Worm (Caenorhabditis elegans) whole organism, L2 larva: ENCODE data around the gene Y62E10A.24.

ENCODE experiments used
- C34F6.9 ChIP-seq: fragments of 150-350 bp; optimal IDR thresholded peaks from 2 replicates; lab custom pipeline; 2014; ENCODE audit warnings: missing biosample characterization, missing genetic modification characterization
- F13H6.1 ChIP-seq: sonication (generic microtip); optimal IDR thresholded peaks from 2 replicates; lab custom pipeline; 2016; ENCODE audit warnings: missing genetic modification characterization, missing compliant biosample characterization
- alr-1 ChIP-seq: fragments of 150-350 bp; optimal IDR thresholded peaks from 2 replicates; lab custom pipeline; 2014; ENCODE audit warnings: missing biosample characterization, missing genetic modification characterization
- blmp-1 ChIP-seq: sonication (generic microtip); optimal IDR thresholded peaks from 2 replicates; lab custom pipeline; 2017; ENCODE audit warnings: missing genetic modification characterization, mild to moderate bottlenecking, missing compliant biosample characterization, antibody characterized with exemption, moderate library complexity; ENCODE audit not compliant: insufficient read depth
- ceh-82 ChIP-seq: fragments of 150-350 bp; optimal IDR thresholded peaks from 2 replicates; lab custom pipeline; 2014; ENCODE audit warnings: missing biosample characterization, missing genetic modification characterization
- elt-3 ChIP-seq: sonication (generic microtip); optimal IDR thresholded peaks from 2 replicates; lab custom pipeline; 2017; ENCODE audit warnings: missing biosample characterization, missing genetic modification characterization
- fos-1 ChIP-seq: fragments of 150-350 bp; optimal IDR thresholded peaks from 2 replicates; lab custom pipeline; 2014; ENCODE audit warnings: missing biosample characterization, missing genetic modification characterization
- gmeb-1 ChIP-seq: fragments of 150-350 bp; optimal IDR thresholded peaks from 2 replicates; lab custom pipeline; 2014; ENCODE audit warnings: missing biosample characterization, missing genetic modification characterization
- lin-13 ChIP-seq: fragments of 150-350 bp; optimal IDR thresholded peaks from 2 replicates; lab custom pipeline; 2014; ENCODE audit warnings: missing biosample characterization, missing genetic modification reagents, missing genetic modification characterization
- lin-39 ChIP-seq: fragments of 150-350 bp; optimal IDR thresholded peaks from 2 replicates; lab custom pipeline; 2014; ENCODE audit warnings: missing biosample characterization, missing genetic modification reagents, missing genetic modification characterization
- nhr-10 ChIP-seq: sonication (generic microtip); optimal IDR thresholded peaks from 2 replicates; lab custom pipeline; 2017; ENCODE audit warnings: missing biosample characterization, missing genetic modification characterization
- nhr-129 ChIP-seq: fragments of 150-350 bp; optimal IDR thresholded peaks from 2 replicates; lab custom pipeline; 2014; ENCODE audit warnings: missing biosample characterization, missing genetic modification characterization
- nhr-21 ChIP-seq: fragments of 150-350 bp; optimal IDR thresholded peaks from 2 replicates; lab custom pipeline; 2014; ENCODE audit warnings: missing biosample characterization, missing genetic modification characterization
- nhr-23 ChIP-seq: fragments of 150-350 bp; optimal IDR thresholded peaks from 2 replicates; lab custom pipeline; 2014; ENCODE audit warnings: missing biosample characterization, missing genetic modification reagents, missing genetic modification characterization
- nhr-25 ChIP-seq: fragments of 150-350 bp; sonication (generic microtip); optimal IDR thresholded peaks from 3 replicates; lab custom pipeline; 2014; ENCODE audit warnings: missing biosample characterization, missing genetic modification characterization
- nhr-6 ChIP-seq: fragments of 150-350 bp; optimal IDR thresholded peaks from 2 replicates; lab custom pipeline; 2014; ENCODE audit warnings: missing biosample characterization, missing genetic modification characterization
- sem-4 ChIP-seq: fragments of 150-350 bp; optimal IDR thresholded peaks from 2 replicates; lab custom pipeline; 2014; ENCODE audit warnings: missing biosample characterization, missing genetic modification reagents, missing genetic modification characterization
- sma-3 ChIP-seq: sonication (generic microtip); optimal IDR thresholded peaks from 2 replicates; lab custom pipeline; 2016; ENCODE audit warnings: missing genetic modification reagents, missing genetic modification characterization, missing compliant biosample characterization
- snpc-4 ChIP-seq: fragments of 150-350 bp; optimal IDR thresholded peaks from 2 replicates; lab custom pipeline; 2014; ENCODE audit warnings: missing biosample characterization, missing genetic modification characterization
- unc-55 ChIP-seq: fragments of 150-350 bp; sonication (generic microtip); optimal IDR thresholded peaks from 3 replicates; lab custom pipeline; 2014; ENCODE audit warnings: missing biosample characterization, missing genetic modification reagents, missing genetic modification characterization
- zag-1 ChIP-seq: fragments of 150-350 bp; optimal IDR thresholded peaks from 2 replicates; lab custom pipeline; 2014; ENCODE audit warnings: missing biosample characterization, missing genetic modification characterization
- ztf-1 ChIP-seq: fragments of 200-800 bp; sonication (Bioruptor generic); conservative IDR thresholded peaks from 2 replicates; pipeline ENCODE4 v1.3.6; 2022; ENCODE audit warnings: missing genetic modification characterization, missing compliant biosample characterization

Y62E10A.24 gene

ce11 chrIV:13398728-13399127 lies 28.2 kb downstream of the Y62E10A.24 start, which contains the start of gene Y62E10A.13:
TSS of gene Y62E10A.13 (minus strand) at chrIV:13399053.
- TF ChIP-seq nhr-21 (tag; lab: Kevin White, UChicago): no peak
- TF ChIP-seq nhr-129 (tag; lab: Kevin White, UChicago): peak; percentile 40
- TF ChIP-seq, all 48 proteins: peak for 1

ce11 chrIV:13400456-13401364 lies 30.2 kb downstream of the Y62E10A.24 start, which contains the start of the genes memi-2 and cyp-31A5:
TSS of gene memi-2 (minus strand) at chrIV:13400506.
TSS of gene cyp-31A5 (plus strand) at chrIV:13401289.
- TF ChIP-seq unc-55 (GFP tag; lab: Kevin White, UChicago) (no peak), alr-1 (tag; lab: Kevin White, UChicago) (no peak)

- TF ChIP-seq sem-4: no peak
- no peak for TF ChIP-seq unc-55 (GFP tag; lab: Kevin White, UChicago)
- TF ChIP-seq blmp-1: peak; percentile 32
- TF ChIP-seq nhr-10 (tag; lab: Kevin White, UChicago): no peak
These were observed 37.5 kb downstream of the Y62E10A.24 start, which contains the start of gene Y62E10A.19 for ce11 chrIV:13408018-13408417. TSS of gene Y62E10A.19 (minus strand) at chrIV:13408306.

ce11 chrIV:13412845-13413383 lies 42.4 kb downstream of the Y62E10A.24 start, which contains the start of gene gcl-1:
TSS of gene gcl-1 (minus strand) at chrIV:13412895.
- no peak for TF ChIP-seq zag-1 (tag; lab: Kevin White, UChicago)
- peak; percentile 53 for TF ChIP-seq C34F6.9 (tag; lab: Kevin White, UChicago)
- TF ChIP-seq ceh-82 (tag; lab: Kevin White, UChicago): no peak
- no peak for TF ChIP-seq nhr-23 (tag; lab: Kevin White, UChicago)
- TF ChIP-seq nhr-25: no peak
- no peak for TF ChIP-seq snpc-4 (tag; lab: Kevin White, UChicago)
- no peak for TF ChIP-seq lin-13 (GFP tag; lab: Kevin White, UChicago)
- no peak for TF ChIP-seq lin-39 (tag; lab: Kevin White, UChicago)
- TF ChIP-seq nhr-6: no peak
- no peak for TF ChIP-seq alr-1 (tag; lab: Kevin White, UChicago)
- peak; percentile 15 for TF ChIP-seq unc-55 (GFP tag; lab: Kevin White, UChicago)
- TF ChIP-seq fos-1 (tag; lab: Kevin White, UChicago): no peak
- no peak for TF ChIP-seq sma-3 (GFP tag; lab: Kevin White, UChicago)
- peak; percentile 0 for TF ChIP-seq F13H6.1
- TF ChIP-seq nhr-21 (tag; lab: Kevin White, UChicago): no peak
- TF ChIP-seq nhr-129 (tag; lab: Kevin White, UChicago): peak; percentile 64
- no peak for TF ChIP-seq gmeb-1
- TF ChIP-seq elt-3 (tag; lab: Kevin White, UChicago): no peak

ce11 chrIV:13415739-13416271 lies 45.3 kb downstream of the Y62E10A.24 start, which contains the start of the genes pik-1 and aptf-2:
TSS of gene pik-1 (plus strand) at chrIV:13416041.
TSS of gene aptf-2 (minus strand) at chrIV:13416051.
- TF ChIP-seq ztf-1 (GFP tag; lab: Robert Waterston, UW): no peak
- TF ChIP-seq nhr-129 (tag; lab: Kevin White, UChicago): peak; percentile 65
- no peak for TF ChIP-seq snpc-4 (tag; lab: Kevin White, UChicago)
- no peak for TF ChIP-seq ceh-82 (tag; lab: Kevin White, UChicago)
- TF ChIP-seq lin-39 (tag; lab: Kevin White, UChicago): no peak
- TF ChIP-seq C34F6.9 (tag; lab: Kevin White, UChicago): peak; percentile 16
- peak; percentile 38 for TF ChIP-seq unc-55 (GFP tag; lab: Kevin White, UChicago)
